Worm (Caenorhabditis elegans) whole organism, L1 larva: Measurements from ENCODE around the gene F44E2.10.

Experiments used
- C04F5.9 ChIP-seq: sonication (generic microtip); optimal IDR thresholded peaks from 2 replicates; lab custom pipeline; 2016; ENCODE audit warnings: missing genetic modification characterization, missing compliant biosample characterization
- C34B4.2 ChIP-seq: sonication (generic microtip); optimal IDR thresholded peaks from 2 replicates; lab custom pipeline; 2017; ENCODE audit warnings: mild to moderate bottlenecking, missing genetic modification characterization, missing compliant biosample characterization
- F16B12.6 ChIP-seq: fragments of 150-350 bp; optimal IDR thresholded peaks from 2 replicates; lab custom pipeline; 2014; ENCODE audit warnings: missing biosample characterization, missing genetic modification characterization
- alr-1 ChIP-seq: fragments of 200-800 bp; sonication (Bioruptor generic); optimal IDR thresholded peaks from 2 replicates; lab custom pipeline; 2018; ENCODE audit warnings: borderline replicate concordance, mild to moderate bottlenecking, missing genetic modification characterization, missing compliant biosample characterization
- blmp-1 ChIP-seq: fragments of 150-350 bp; optimal IDR thresholded peaks from 2 replicates; lab custom pipeline; 2014; ENCODE audit warnings: missing biosample characterization, missing genetic modification characterization
- ceh-63 ChIP-seq: fragments of 200-800 bp; sonication (Bioruptor generic); optimal IDR thresholded peaks from 2 replicates; lab custom pipeline; 2018; ENCODE audit warnings: mild to moderate bottlenecking, missing genetic modification characterization, missing compliant biosample characterization
- ceh-82 ChIP-seq, 3 experiments: fragments of 150-350 bp in 1 of 3; sonication (generic microtip) in 2 of 3; optimal IDR thresholded peaks; 2 replicates each; lab custom pipeline; 2014 to 2017; ENCODE audit warnings: missing biosample characterization in 3 of 3, missing genetic modification characterization in 3 of 3
- dpl-1 ChIP-seq, 3 experiments: fragments of 150-350 bp in 2 of 3; sonication (generic microtip) in 1 of 3; optimal IDR thresholded peaks; 2 replicates each; lab custom pipeline; 2014 to 2017; ENCODE audit warnings: missing biosample characterization in 3 of 3, missing genetic modification characterization in 3 of 3, missing genetic modification reagents in 3 of 3
- dsc-1 ChIP-seq: sonication (generic microtip); optimal IDR thresholded peaks from 2 replicates; lab custom pipeline; 2016; ENCODE audit warnings: mild to moderate bottlenecking, missing genetic modification characterization, missing compliant biosample characterization
- efl-1 ChIP-seq, 4 experiments: fragments of 150-350 bp; optimal IDR thresholded peaks in 3 of 4; peaks in 1 of 4; 1 replicate in 1 of 4; 2 replicates in 3 of 4; lab custom pipeline; 2014; ENCODE audit warnings: missing biosample characterization in 2 of 4, missing genetic modification characterization in 2 of 4, missing genetic modification reagents in 2 of 4
- efl-3 ChIP-seq: fragments of 200-800 bp; sonication (Bioruptor generic); optimal IDR thresholded peaks from 2 replicates; lab custom pipeline; 2018; ENCODE audit warnings: mild to moderate bottlenecking, missing genetic modification characterization, missing compliant biosample characterization
- egl-13 ChIP-seq: sonication (generic microtip); optimal IDR thresholded peaks from 2 replicates; lab custom pipeline; 2016; ENCODE audit warnings: missing genotype, missing genetic modification reagents, missing genetic modification characterization, missing compliant biosample characterization
- egl-27 ChIP-seq, 2 experiments: fragments of 150-350 bp in 1 of 2; sonication (generic microtip); optimal IDR thresholded peaks; 3 replicates each; lab custom pipeline; 2017 to 2018; ENCODE audit warnings: missing biosample characterization in 2 of 2, missing genetic modification characterization in 2 of 2, missing genetic modification reagents in 2 of 2
- elt-2 ChIP-seq: sonication (generic microtip); optimal IDR thresholded peaks from 2 replicates; lab custom pipeline; 2016; ENCODE audit warnings: missing genetic modification characterization, mild to moderate bottlenecking, inconsistent platforms, missing compliant biosample characterization, missing genetic modification reagents
- elt-3 ChIP-seq, 6 experiments: fragments of 150-350 bp in 1 of 6; sonication (generic microtip); optimal IDR thresholded peaks; 2 replicates each; lab custom pipeline; 2017 to 2018; ENCODE audit warnings: missing biosample characterization in 6 of 6, missing genetic modification characterization in 6 of 6, inconsistent platforms in 1 of 6
- ets-5 ChIP-seq: fragments of 200-800 bp; sonication (Bioruptor generic); IDR thresholded peaks from 2 replicates; pipeline ENCODE4 v1.3.6; 2022; ENCODE audit warnings: missing genetic modification characterization, missing compliant biosample characterization
- fkh-8 ChIP-seq: sonication (generic microtip); optimal IDR thresholded peaks from 2 replicates; lab custom pipeline; 2016; ENCODE audit warnings: mild to moderate bottlenecking, missing genetic modification characterization, missing compliant biosample characterization
- fos-1 ChIP-seq: fragments of 150-350 bp; optimal IDR thresholded peaks from 2 replicates; lab custom pipeline; 2014; ENCODE audit warnings: missing biosample characterization, missing genetic modification characterization
- hlh-17 ChIP-seq: fragments of 200-800 bp; sonication (Bioruptor generic); optimal IDR thresholded peaks from 2 replicates; lab custom pipeline; 2018; ENCODE audit warnings: missing genetic modification characterization, mild to moderate bottlenecking, missing compliant biosample characterization, moderate library complexity, borderline replicate concordance
- hlh-4 ChIP-seq: sonication (generic microtip); optimal IDR thresholded peaks from 2 replicates; lab custom pipeline; 2016; ENCODE audit warnings: mild to moderate bottlenecking, missing genetic modification characterization, missing compliant biosample characterization
- hpl-2 ChIP-seq: fragments of 150-350 bp; optimal IDR thresholded peaks from 2 replicates; lab custom pipeline; 2014; ENCODE audit warnings: missing biosample characterization, missing genetic modification reagents, missing genetic modification characterization
- isw-1 ChIP-seq: fragments of 200-800 bp; sonication (Bioruptor generic); IDR thresholded peaks from 2 replicates; pipeline ENCODE4 v1.3.6; 2022; ENCODE audit warnings: missing genetic modification characterization, missing compliant biosample characterization
- lin-14 ChIP-seq: fragments of 200-800 bp; sonication (Bioruptor generic); optimal IDR thresholded peaks from 2 replicates; lab custom pipeline; 2018; ENCODE audit warnings: mild to moderate bottlenecking, missing genetic modification characterization, moderate library complexity, missing compliant biosample characterization
- lin-35 ChIP-seq, 2 experiments: fragments of 150-350 bp; optimal IDR thresholded peaks; 2 replicates each; lab custom pipeline; 2014; ENCODE audit warnings: missing biosample characterization in 2 of 2, missing genetic modification characterization in 2 of 2, missing genetic modification reagents in 2 of 2
- lsy-2 ChIP-seq, 2 experiments: fragments of 150-350 bp; optimal IDR thresholded peaks; 2 replicates each; lab custom pipeline; 2014; ENCODE audit warnings: missing biosample characterization in 2 of 2, missing genetic modification characterization in 2 of 2
- mab-9 ChIP-seq: fragments of 200-800 bp; sonication (Bioruptor generic); IDR thresholded peaks from 2 replicates; pipeline ENCODE4 v1.3.6; 2022; ENCODE audit warnings: missing genetic modification reagents, missing genetic modification characterization, missing compliant biosample characterization
- mep-1 ChIP-seq: fragments of 150-350 bp; optimal IDR thresholded peaks from 2 replicates; lab custom pipeline; 2014; ENCODE audit warnings: missing biosample characterization, missing genetic modification characterization
- nhr-12 ChIP-seq: sonication (generic microtip); optimal IDR thresholded peaks from 2 replicates; lab custom pipeline; 2017; ENCODE audit warnings: missing biosample characterization, missing genetic modification characterization
- nhr-237 ChIP-seq: fragments of 150-350 bp; optimal IDR thresholded peaks from 2 replicates; lab custom pipeline; 2014; ENCODE audit warnings: missing biosample characterization, missing genetic modification characterization
- nhr-28 ChIP-seq: fragments of 150-350 bp; optimal IDR thresholded peaks from 2 replicates; lab custom pipeline; 2014; ENCODE audit warnings: missing biosample characterization, missing genetic modification characterization
- nhr-71 ChIP-seq: sonication (generic microtip); optimal IDR thresholded peaks from 2 replicates; lab custom pipeline; 2016; ENCODE audit warnings: mild to moderate bottlenecking, missing genetic modification characterization, moderate library complexity, missing compliant biosample characterization
- nhr-77 ChIP-seq: fragments of 150-350 bp; optimal IDR thresholded peaks from 2 replicates; lab custom pipeline; 2014; ENCODE audit warnings: missing biosample characterization, missing genetic modification characterization
- pag-3 ChIP-seq: sonication (generic microtip); optimal IDR thresholded peaks from 2 replicates; lab custom pipeline; 2017; ENCODE audit warnings: missing genetic modification characterization, mild to moderate bottlenecking, missing compliant biosample characterization, antibody characterized with exemption, borderline replicate concordance; ENCODE audit not compliant: insufficient read depth
- pax-3 ChIP-seq: fragments of 200-800 bp; sonication (Bioruptor generic); optimal IDR thresholded peaks from 2 replicates; lab custom pipeline; 2018; ENCODE audit warnings: mild to moderate bottlenecking, missing genetic modification characterization, moderate library complexity, missing compliant biosample characterization
- rnt-1 ChIP-seq: sonication (generic microtip); optimal IDR thresholded peaks from 2 replicates; lab custom pipeline; 2016; ENCODE audit warnings: mild to moderate bottlenecking, missing genetic modification characterization, moderate library complexity, missing compliant biosample characterization
- swsn-7 ChIP-seq: sonication (generic microtip); optimal IDR thresholded peaks from 2 replicates; lab custom pipeline; 2016; ENCODE audit warnings: missing genetic modification characterization, missing compliant biosample characterization
- unc-62 ChIP-seq: fragments of 150-350 bp; optimal IDR thresholded peaks from 2 replicates; lab custom pipeline; 2014; ENCODE audit warnings: missing biosample characterization, missing genetic modification reagents, missing genetic modification characterization
- unc-86 ChIP-seq: sonication (generic microtip); optimal IDR thresholded peaks from 2 replicates; lab custom pipeline; 2016; ENCODE audit warnings: missing genetic modification characterization, missing compliant biosample characterization
- vab-15 ChIP-seq: sonication (generic microtip); optimal IDR thresholded peaks from 2 replicates; lab custom pipeline; 2017; ENCODE audit warnings: missing genotype, mild to moderate bottlenecking, missing genetic modification characterization, missing compliant biosample characterization
- xbp-1 ChIP-seq: sonication (generic microtip); optimal IDR thresholded peaks from 2 replicates; lab custom pipeline; 2016; ENCODE audit warnings: missing genetic modification characterization, missing compliant biosample characterization
- zag-1 ChIP-seq: fragments of 150-350 bp; optimal IDR thresholded peaks from 2 replicates; lab custom pipeline; 2014; ENCODE audit warnings: missing biosample characterization, missing genetic modification characterization
- zip-4 ChIP-seq: fragments of 200-800 bp; sonication (Bioruptor generic); optimal IDR thresholded peaks from 2 replicates; lab custom pipeline; 2018; ENCODE audit warnings: mild to moderate bottlenecking, missing genetic modification characterization, moderate library complexity, missing compliant biosample characterization
- ztf-11 ChIP-seq, 2 experiments: sonication (generic microtip); optimal IDR thresholded peaks; 2 replicates each; lab custom pipeline; 2016 to 2017; ENCODE audit warnings: missing genetic modification characterization in 2 of 2, missing biosample characterization in 1 of 2, missing compliant biosample characterization in 1 of 2
- ztf-4 ChIP-seq: fragments of 150-350 bp; optimal IDR thresholded peaks from 2 replicates; lab custom pipeline; 2014; ENCODE audit warnings: missing biosample characterization, missing genetic modification characterization

The F44E2.10 gene

DNA sequence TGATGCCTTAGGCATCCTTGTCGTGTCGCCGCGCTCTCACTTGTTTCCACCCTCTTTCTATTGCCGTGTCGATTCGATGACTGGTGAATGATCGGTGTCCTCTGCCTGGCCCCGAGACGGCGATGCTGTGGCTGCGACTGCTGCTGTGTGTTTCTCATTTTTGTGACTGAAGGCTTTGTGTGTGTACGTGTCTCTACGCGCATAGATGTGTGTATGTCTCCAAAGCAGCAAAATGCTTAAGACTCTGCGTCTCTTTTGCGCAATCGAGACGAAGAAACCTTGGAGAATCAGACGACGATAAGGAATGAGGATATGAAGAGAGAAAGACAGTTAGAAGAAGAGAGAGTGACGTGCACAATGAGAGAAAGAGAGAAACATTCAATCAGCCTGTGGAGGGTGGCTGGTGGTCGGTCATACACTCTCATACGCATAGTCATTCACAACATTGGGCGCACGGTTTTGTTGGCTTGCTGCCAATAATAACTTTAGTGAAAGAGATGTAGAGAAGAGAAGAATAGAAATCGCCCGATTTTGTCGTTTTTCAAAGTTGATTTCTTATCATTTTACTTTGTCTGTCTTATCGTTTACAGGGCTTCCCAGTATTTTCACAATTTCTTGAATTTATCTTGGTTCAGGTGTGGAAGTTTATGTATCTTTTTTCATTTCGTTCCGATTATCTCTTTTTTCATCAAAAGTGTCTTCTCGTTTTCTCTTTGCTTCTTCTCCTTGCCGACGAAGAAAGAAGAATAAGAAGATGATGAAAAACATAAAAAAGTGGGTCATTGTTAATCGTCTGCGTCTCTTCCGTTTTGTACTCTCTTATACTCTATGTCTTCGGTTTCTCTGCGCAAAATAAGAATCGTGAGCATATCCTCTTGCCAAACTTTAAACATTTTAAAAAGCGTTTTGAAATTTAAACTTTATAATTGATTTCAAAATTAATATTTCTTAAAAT is 28.8 kb downstream of the F44E2.10 start (continued):
- TF ChIP-seq lsy-2 (tag; optimal IDR thresholded peaks at IDR 0.05; lab: Kevin White, UChicago) = peak; percentile 93 to 96
- peak; percentile 99 for TF ChIP-seq lin-14 (GFP tag; lab: Kevin White, UChicago)
- peak; percentile 94 for TF ChIP-seq unc-86 (tag; lab: Kevin White, UChicago)
- TF ChIP-seq ztf-11 (tag; optimal IDR thresholded peaks at IDR 0.05; lab: Kevin White, UChicago) = peak in 1 of 2 experiments; percentile 83
- TF ChIP-seq efl-1 (optimal IDR thresholded peaks at IDR 0.05; lab: Kevin White, UChicago) = peak; percentile 90 to 97
- TF ChIP-seq efl-1 (GFP tag; optimal IDR thresholded peaks at IDR 0.05 in 1 of 2; lab: Kevin White, UChicago) = peak; percentile 70 to 97
- TF ChIP-seq ets-5 (GFP tag; lab: Robert Waterston, UW) = no peak
- TF ChIP-seq C04F5.9 (tag; lab: Kevin White, UChicago) = peak; percentile 65
- TF ChIP-seq elt-3 (tag; optimal IDR thresholded peaks at IDR 0.05; lab: Kevin White, UChicago) = peak in 4 of 6 experiments; percentile 36 to 91 (median 60)
- TF ChIP-seq ceh-63 (GFP tag; lab: Kevin White, UChicago) = no peak
- TF ChIP-seq lin-35 (GFP tag; optimal IDR thresholded peaks at IDR 0.05; lab: Kevin White, UChicago) = peak; percentile 72 to 91
- peak; percentile 98 for TF ChIP-seq zag-1 (tag; lab: Kevin White, UChicago)
- peak; percentile 91 for TF ChIP-seq rnt-1 (tag; lab: Kevin White, UChicago)
- TF ChIP-seq fkh-8 (tag; lab: Kevin White, UChicago) = peak; percentile 96
- TF ChIP-seq swsn-7 = peak; percentile 96
- peak; percentile 92 for TF ChIP-seq hpl-2
- peak; percentile 83 for TF ChIP-seq pax-3 (tag; lab: Kevin White, UChicago)
- TF ChIP-seq hlh-4 (tag; lab: Kevin White, UChicago) = no peak
- TF ChIP-seq mab-9 (GFP tag; lab: Robert Waterston, UW) = peak; percentile 51
- peak; percentile 23 for TF ChIP-seq efl-3 (GFP tag; lab: Kevin White, UChicago)
- TF ChIP-seq unc-62 (GFP tag; lab: Kevin White, UChicago) = peak; percentile 22
- TF ChIP-seq dpl-1 (GFP tag; optimal IDR thresholded peaks at IDR 0.05; lab: Kevin White, UChicago) = peak; percentile 68 to 72 (median 70)
- peak; percentile 98 for TF ChIP-seq mep-1
- TF ChIP-seq nhr-237 (tag; lab: Kevin White, UChicago) = peak; percentile 81
- peak; percentile 96 for TF ChIP-seq ztf-4
- no peak for TF ChIP-seq pag-3 (tag; lab: Kevin White, UChicago)
- peak; percentile 96 for TF ChIP-seq dsc-1 (tag; lab: Kevin White, UChicago)
- no peak for TF ChIP-seq alr-1 (tag; lab: Kevin White, UChicago)
- TF ChIP-seq nhr-77 (tag; lab: Kevin White, UChicago) = peak; percentile 96
- TF ChIP-seq nhr-28 (tag; lab: Kevin White, UChicago) = peak; percentile 76
- no peak for TF ChIP-seq C34B4.2 (tag; lab: Kevin White, UChicago)
- peak; percentile 95 for TF ChIP-seq fos-1 (tag; lab: Kevin White, UChicago)
- TF ChIP-seq nhr-12 (tag; lab: Kevin White, UChicago) = peak; percentile 47
- TF ChIP-seq zip-4 (GFP tag; lab: Kevin White, UChicago) = peak; percentile 71
- TF ChIP-seq egl-13 (tag; lab: Kevin White, UChicago) = peak; percentile 84
- peak; percentile 85 for TF ChIP-seq blmp-1 (tag; lab: Kevin White, UChicago)
- TF ChIP-seq isw-1 (GFP tag; lab: Robert Waterston, UW) = peak; percentile 82
- TF ChIP-seq, all 84 proteins: peak for 69

DNA sequence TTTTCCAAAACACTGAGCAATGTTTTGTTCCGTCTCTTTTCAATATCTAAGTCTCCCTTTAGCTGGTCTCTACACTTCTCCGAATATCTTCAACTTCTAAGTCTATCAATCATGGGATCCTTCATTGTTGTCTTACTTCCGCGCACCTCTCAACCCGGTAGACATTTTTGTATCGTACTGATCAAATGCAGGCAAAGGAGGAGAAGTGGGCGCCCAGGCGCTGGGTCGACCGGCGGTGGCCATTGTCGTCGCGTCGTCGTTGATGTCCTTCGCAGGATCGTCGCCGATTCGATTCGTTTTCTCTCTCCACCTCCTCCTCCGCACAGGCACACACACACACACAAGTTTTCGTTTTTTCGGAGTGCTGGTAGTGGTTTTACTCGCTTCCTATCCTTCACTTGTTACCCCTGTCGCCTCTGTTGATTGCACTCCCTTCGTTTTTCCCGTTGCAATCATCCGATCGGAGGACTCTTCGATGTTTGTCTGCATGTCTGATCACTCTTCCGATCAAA is 29.5 kb downstream of the F44E2.10 start:
- TF ChIP-seq F16B12.6 (no peak), hpl-2 (no peak), pag-3 (tag; lab: Kevin White, UChicago) (no peak), lsy-2 (tag; optimal IDR thresholded peaks at IDR 0.05; lab: Kevin White, UChicago) (no peak), mab-9 (GFP tag; lab: Robert Waterston, UW) (no peak), ceh-82 (tag; optimal IDR thresholded peaks at IDR 0.05; lab: Kevin White, UChicago) (peak in 1 of 3 experiments; percentile 5), hlh-17 (GFP tag; lab: Kevin White, UChicago) (no peak), efl-1 (optimal IDR thresholded peaks at IDR 0.05; lab: Kevin White, UChicago) (no peak), efl-1 (GFP tag; optimal IDR thresholded peaks at IDR 0.05 in 1 of 2; lab: Kevin White, UChicago) (no peak), pax-3 (tag; lab: Kevin White, UChicago) (no peak), ceh-63 (GFP tag; lab: Kevin White, UChicago) (no peak), dsc-1 (tag; lab: Kevin White, UChicago) (no peak), egl-27 (tag; optimal IDR thresholded peaks at IDR 0.05; lab: Kevin White, UChicago) (no peak), C04F5.9 (tag; lab: Kevin White, UChicago) (no peak), swsn-7 (no peak), elt-2 (tag; lab: Kevin White, UChicago) (no peak), xbp-1 (tag; lab: Kevin White, UChicago) (no peak), nhr-71 (no peak), vab-15 (tag; lab: Kevin White, UChicago) (no peak), rnt-1 (tag; lab: Kevin White, UChicago) (no peak)
